Worm (Caenorhabditis elegans): ENCODE results near the gene dhc-4.
"Not testable (repeated sequence)": the region's sequence is repeated elsewhere in the genome, so short reads cannot be mapped to it uniquely, and the experiment has no call there.

- TF ChIP-seq hmg-4 (GFP tag; optimal IDR thresholded peaks at IDR 0.05); ceh-36 (tag; optimal IDR thresholded peaks at IDR 0.05); flt-1 (GFP tag; IDR thresholded peaks at IDR 0.05); ama-1 (optimal IDR thresholded peaks at IDR 0.05); sea-1 (GFP tag; conservative IDR thresholded peaks at IDR 0.05); aly-1 (tag; optimal IDR thresholded peaks at IDR 0.05); F13C5.2 (tag; optimal IDR thresholded peaks at IDR 0.05); ceh-13 (GFP tag; optimal IDR thresholded peaks at IDR 0.05); tra-4 (tag; optimal IDR thresholded peaks at IDR 0.05); hmbx-1 (tag; optimal IDR thresholded peaks at IDR 0.05); pes-1 (GFP tag; IDR thresholded peaks at IDR 0.05): not testable (repeated sequence)
These were observed 59.6 kb downstream of the dhc-4 start, which contains the start of gene Y48A6B.8 for ce11 chrIII:11029337-11029736.
